Worm (Caenorhabditis elegans): ENCODE data around the gene srx-108.

The srx-108 gene

ce11 chrII:3731723-3732122 is 26.3 kb downstream of the srx-108 start, which contains the start of the genes sdz-12 and bath-31:
Gene sdz-12, minus strand, starts transcription at chrII:3731823.
Gene bath-31, plus strand, starts transcription at chrII:3731973.
- TF ChIP-seq nhr-76 (tag; optimal IDR thresholded peaks at IDR 0.05) (no peak), lsy-2 (tag; optimal IDR thresholded peaks at IDR 0.05) (no peak), ceh-43 (GFP tag; optimal IDR thresholded peaks at IDR 0.05) (no peak), sptf-1 (tag; optimal IDR thresholded peaks at IDR 0.05) (no peak), mab-5 (tag; optimal IDR thresholded peaks at IDR 0.05) (no peak), tbx-8 (GFP tag; optimal IDR thresholded peaks at IDR 0.05) (no peak), snpc-4 (tag; optimal IDR thresholded peaks at IDR 0.05) (no peak), flh-1 (GFP tag; optimal IDR thresholded peaks at IDR 0.05) (no peak), lin-13 (tag; optimal IDR thresholded peaks at IDR 0.05) (no peak), bed-3 (GFP tag; optimal IDR thresholded peaks at IDR 0.05) (no peak), nhr-28 (tag; optimal IDR thresholded peaks at IDR 0.05) (no peak)

- TF ChIP-seq cnd-1 (tag; optimal IDR thresholded peaks at IDR 0.05) (no peak), nhr-28 (tag; optimal IDR thresholded peaks at IDR 0.05) (no peak)
Observed at ce11 chrII:3736893-3737375, 31.5 kb downstream of the srx-108 start, which contains the start of gene F12E12.6. Gene F12E12.6, minus strand, starts transcription at chrII:3736943.

- TF ChIP-seq lsy-2 (tag; optimal IDR thresholded peaks at IDR 0.05) (no peak), hlh-1 (tag; optimal IDR thresholded peaks at IDR 0.05) (no peak), elt-3 (tag; optimal IDR thresholded peaks at IDR 0.05) (no peak), tbx-8 (GFP tag; optimal IDR thresholded peaks at IDR 0.05) (no peak)
Observed at ce11 chrII:3739647-3740046, 34.2 kb downstream of the srx-108 start, which contains the start of gene F12E12.2. Gene F12E12.2, plus strand, starts transcription at chrII:3739947.

- TF ChIP-seq nhr-2 (tag; optimal IDR thresholded peaks at IDR 0.05) (no peak), lin-32 (GFP tag; optimal IDR thresholded peaks at IDR 0.05) (no peak), mab-5 (tag; optimal IDR thresholded peaks at IDR 0.05) (no peak), elt-3 (tag; optimal IDR thresholded peaks at IDR 0.05) (no peak), unc-62 (GFP tag; optimal IDR thresholded peaks at IDR 0.05) (no peak), M03D4.4 (tag; optimal IDR thresholded peaks at IDR 0.05) (no peak), ceh-43 (GFP tag; optimal IDR thresholded peaks at IDR 0.05) (no peak), mep-1 (tag; optimal IDR thresholded peaks at IDR 0.05) (no peak), lsy-2 (tag; optimal IDR thresholded peaks at IDR 0.05) (no peak), snpc-4 (tag; optimal IDR thresholded peaks at IDR 0.05) (no peak), mls-2 (tag; optimal IDR thresholded peaks at IDR 0.05) (no peak)
Observed at ce11 chrII:3741584-3741983, 36.2 kb downstream of the srx-108 start, which contains the start of gene F12E12.1. Gene F12E12.1, plus strand, starts transcription at chrII:3741884.

ce11 chrII:3743684-3744200 is 38.3 kb downstream of the srx-108 start, which contains the start of gene nta-1:
Gene nta-1, minus strand, starts transcription at chrII:3743814.
- TF ChIP-seq ceh-39 (tag; optimal IDR thresholded peaks at IDR 0.05), result no peak
- no peak for TF ChIP-seq tbx-8 (GFP tag; optimal IDR thresholded peaks at IDR 0.05)
- no peak for TF ChIP-seq M03D4.4 (tag; optimal IDR thresholded peaks at IDR 0.05)
- no peak for TF ChIP-seq mep-1 (tag; optimal IDR thresholded peaks at IDR 0.05)
- TF ChIP-seq ces-1 (GFP tag; optimal IDR thresholded peaks at IDR 0.05), result no peak
- TF ChIP-seq ceh-83 (GFP tag; optimal IDR thresholded peaks at IDR 0.05), result no peak

ce11 chrII:3747405-3747804 is 42.0 kb downstream of the srx-108 start, which contains the start of gene fbxb-92:
Gene fbxb-92, minus strand, starts transcription at chrII:3747505.
- TF ChIP-seq nhr-28 (tag; optimal IDR thresholded peaks at IDR 0.05), result no peak
- TF ChIP-seq unc-120 (tag; optimal IDR thresholded peaks at IDR 0.05; ENCODE audit: poor library complexity, severe bottlenecking), result no peak
- TF ChIP-seq ces-1 (GFP tag; optimal IDR thresholded peaks at IDR 0.05), result no peak
- TF ChIP-seq elt-3 (tag; optimal IDR thresholded peaks at IDR 0.05), result no peak
- no peak for TF ChIP-seq ceh-83 (GFP tag; optimal IDR thresholded peaks at IDR 0.05)
- TF ChIP-seq drap-1 (GFP tag; optimal IDR thresholded peaks at IDR 0.05), result no peak
- no peak for TF ChIP-seq flh-1 (GFP tag; optimal IDR thresholded peaks at IDR 0.05)
- TF ChIP-seq mep-1 (tag; optimal IDR thresholded peaks at IDR 0.05), result no peak
- no peak for TF ChIP-seq tbx-8 (GFP tag; optimal IDR thresholded peaks at IDR 0.05)
- TF ChIP-seq cnd-1 (tag; optimal IDR thresholded peaks at IDR 0.05), result no peak
- TF ChIP-seq lsy-2 (tag; optimal IDR thresholded peaks at IDR 0.05), result no peak
- TF ChIP-seq blmp-1 (tag; optimal IDR thresholded peaks at IDR 0.05), result no peak
- no peak for TF ChIP-seq snpc-4 (tag; optimal IDR thresholded peaks at IDR 0.05)
- no peak for TF ChIP-seq unc-39 (tag; optimal IDR thresholded peaks at IDR 0.05)
- no peak for TF ChIP-seq zip-8 (tag; optimal IDR thresholded peaks at IDR 0.05)
